Fruit fly (Drosophila melanogaster) whole organism, embryonic: ENCODE measurements around the gene SerRS-m.

ENCODE experiments used
- B-H2 ChIP-seq: fragments of 200-800 bp; sonication (Bioruptor generic); optimal IDR thresholded peaks from 2 replicates; lab custom pipeline; 2018; ENCODE audit warnings: missing biosample characterization, mild to moderate bottlenecking, missing genetic modification characterization
- CG10147 ChIP-seq: fragments of 200-800 bp; sonication (Bioruptor generic); optimal IDR thresholded peaks from 2 replicates; lab custom pipeline; 2019; ENCODE audit warnings: missing biosample characterization, mild to moderate bottlenecking, missing genetic modification characterization, moderate library complexity
- CG1024 ChIP-seq: fragments of 200-800 bp; sonication (Bioruptor generic); IDR thresholded peaks from 2 replicates; pipeline ENCODE4 v1.3.6; 2022; ENCODE audit warnings: missing biosample characterization, missing genetic modification characterization
- CG11456 ChIP-seq: fragments of 200-800 bp; sonication (Bioruptor generic); IDR thresholded peaks from 3 replicates; pipeline ENCODE4 v1.3.6; 2022; ENCODE audit warnings: missing biosample characterization, missing genetic modification characterization
- CG11560 ChIP-seq: fragments of 200-800 bp; sonication (Bioruptor generic); IDR thresholded peaks from 3 replicates; pipeline ENCODE4 v1.3.6; 2022; ENCODE audit warnings: missing biosample characterization, missing genetic modification characterization
- CG11696 ChIP-seq: fragments of 200-800 bp; sonication (Bioruptor generic); IDR thresholded peaks from 2 replicates; pipeline ENCODE4 v1.3.6; 2022; ENCODE audit warnings: missing biosample characterization, missing genetic modification characterization
- CG16813 ChIP-seq: fragments of 200-800 bp; sonication (Bioruptor generic); IDR thresholded peaks from 3 replicates; pipeline ENCODE4 v1.3.6; 2022; ENCODE audit warnings: missing biosample characterization, missing genetic modification characterization; ENCODE audit not compliant: partially characterized antibody
- CG17361 ChIP-seq: fragments of 200-800 bp; sonication (Bioruptor generic); IDR thresholded peaks from 3 replicates; pipeline ENCODE4 v1.3.6; 2022; ENCODE audit warnings: missing biosample characterization, missing genetic modification characterization
- CG18599 ChIP-seq: fragments of 200-800 bp; sonication (Bioruptor generic); optimal IDR thresholded peaks from 3 replicates; lab custom pipeline; 2017; ENCODE audit warnings: missing biosample characterization, missing genetic modification characterization, mild to moderate bottlenecking, moderate library complexity, missing genetic modification reagents
- CG2129 ChIP-seq: fragments of 200-800 bp; sonication (Bioruptor generic); IDR thresholded peaks from 2 replicates; pipeline ENCODE4 v1.3.6; 2022; ENCODE audit warnings: missing biosample characterization, missing genetic modification characterization; ENCODE audit not compliant: partially characterized antibody
- CG31365 ChIP-seq: fragments of 200-800 bp; sonication (Bioruptor generic); optimal IDR thresholded peaks from 2 replicates; lab custom pipeline; 2018; ENCODE audit warnings: missing biosample characterization, mild to moderate bottlenecking, missing genetic modification characterization
- CG32772 ChIP-seq: fragments of 200-800 bp; sonication (Bioruptor generic); IDR thresholded peaks from 2 replicates; pipeline ENCODE4 v1.3.6; 2022; ENCODE audit warnings: missing biosample characterization, missing genetic modification characterization
- CG7745 ChIP-seq: fragments of 200-800 bp; sonication (Bioruptor generic); optimal IDR thresholded peaks from 2 replicates; lab custom pipeline; 2018; ENCODE audit warnings: missing biosample characterization, mild to moderate bottlenecking, missing genetic modification characterization, moderate library complexity
- CG7963 ChIP-seq: fragments of 200-800 bp; sonication (Bioruptor generic); IDR thresholded peaks from 3 replicates; pipeline ENCODE4 v1.3.6; 2022; ENCODE audit warnings: missing biosample characterization, missing genetic modification characterization; ENCODE audit not compliant: partially characterized antibody
- CG8478 ChIP-seq: fragments of >200 bp; optimal IDR thresholded peaks from 2 replicates; lab custom pipeline; 2018
- CG8924 ChIP-seq: fragments of 200-800 bp; optimal IDR thresholded peaks from 3 replicates; lab custom pipeline; 2019; ENCODE audit warnings: missing biosample characterization, mild to moderate bottlenecking, missing genetic modification characterization, moderate library complexity
- CG9932 ChIP-seq: fragments of 200-800 bp; sonication (Bioruptor generic); IDR thresholded peaks from 2 replicates; pipeline ENCODE4 v1.3.6; 2022; ENCODE audit warnings: missing biosample characterization, missing genetic modification characterization
- CTCF ChIP-seq: fragments of 200-800 bp; sonication (Bioruptor generic); optimal IDR thresholded peaks from 2 replicates; lab custom pipeline; 2017; ENCODE audit warnings: missing biosample characterization, mild to moderate bottlenecking, missing genetic modification characterization, moderate library complexity
- Dll ChIP-seq: fragments of 200-800 bp; sonication (Bioruptor generic); IDR thresholded peaks from 4 replicates; pipeline ENCODE4 v1.3.6; 2022; ENCODE audit warnings: missing biosample characterization, missing genetic modification characterization; ENCODE audit not compliant: partially characterized antibody
- E2f2 ChIP-seq: fragments of 200-800 bp; sonication (Bioruptor generic); IDR thresholded peaks from 2 replicates; pipeline ENCODE4 v1.3.6; 2022; ENCODE audit warnings: missing biosample characterization, missing genetic modification characterization
- Gug ChIP-seq: fragments of 200-800 bp; sonication (Bioruptor generic); IDR thresholded peaks from 4 replicates; pipeline ENCODE4 v1.3.6; 2022; ENCODE audit warnings: missing biosample characterization, missing genetic modification characterization
- HLH3B ChIP-seq: fragments of 200-800 bp; sonication (Bioruptor generic); IDR thresholded peaks from 2 replicates; pipeline ENCODE4 v1.3.6; 2022; ENCODE audit warnings: missing biosample characterization, missing genetic modification characterization
- HLHmδ ChIP-seq: fragments of 200-800 bp; sonication (Bioruptor generic); optimal IDR thresholded peaks from 2 replicates; lab custom pipeline; 2018; ENCODE audit warnings: missing biosample characterization, mild to moderate bottlenecking, missing genetic modification characterization, moderate library complexity
- Hmr ChIP-seq: fragments of 200-800 bp; sonication (Bioruptor generic); optimal IDR thresholded peaks from 3 replicates; lab custom pipeline; 2017; ENCODE audit warnings: mild to moderate bottlenecking, missing biosample characterization, missing genetic modification reagents, missing genetic modification characterization
- Kr ChIP-seq: fragments of 200-800 bp; sonication (Bioruptor generic); optimal IDR thresholded peaks from 2 replicates; lab custom pipeline; 2017; ENCODE audit warnings: missing biosample characterization, mild to moderate bottlenecking, missing genetic modification characterization
- Lhr ChIP-seq: fragments of 200-800 bp; sonication (Bioruptor generic); optimal IDR thresholded peaks from 3 replicates; lab custom pipeline; 2017; ENCODE audit warnings: mild to moderate bottlenecking, missing biosample characterization, missing genetic modification reagents, missing genetic modification characterization
- MTF-1 ChIP-seq: fragments of 200-800 bp; sonication (Bioruptor generic); optimal IDR thresholded peaks from 2 replicates; lab custom pipeline; 2018; ENCODE audit warnings: missing biosample characterization, mild to moderate bottlenecking, missing genetic modification characterization, borderline replicate concordance
- NC2β ChIP-seq: fragments of 200-800 bp; sonication (Bioruptor generic); optimal IDR thresholded peaks from 2 replicates; lab custom pipeline; 2016; ENCODE audit warnings: missing biosample characterization, missing genetic modification characterization
- Rfx ChIP-seq: fragments of 200-800 bp; sonication (Bioruptor generic); IDR thresholded peaks from 2 replicates; pipeline ENCODE4 v1.3.6; 2022; ENCODE audit warnings: missing biosample characterization, missing genetic modification characterization
- Sry-β ChIP-seq: fragments of 200-800 bp; sonication (Bioruptor generic); optimal IDR thresholded peaks from 2 replicates; lab custom pipeline; 2018; ENCODE audit warnings: missing biosample characterization, mild to moderate bottlenecking, missing genetic modification characterization, moderate library complexity
- Stat92E ChIP-seq, 3 experiments: fragments of >200 bp in 2 of 3; fragments of 200-800 bp in 1 of 3; sonication (Bioruptor generic) in 1 of 3; optimal IDR thresholded peaks; 2 replicates each; lab custom pipeline; 2017 to 2019; ENCODE audit warnings: missing biosample characterization in 3 of 3, missing genetic modification characterization in 3 of 3, mild to moderate bottlenecking in 1 of 3, moderate library complexity in 1 of 3
- al ChIP-seq: fragments of 200-800 bp; sonication (Bioruptor generic); IDR thresholded peaks from 2 replicates; pipeline ENCODE4 v1.3.6; 2022; ENCODE audit warnings: missing biosample characterization, missing genetic modification characterization
- aop ChIP-seq: fragments of 200-800 bp; sonication (Bioruptor generic); IDR thresholded peaks from 2 replicates; pipeline ENCODE4 v1.3.6; 2022; ENCODE audit warnings: missing biosample characterization, missing genetic modification characterization
- ara ChIP-seq: fragments of 200-800 bp; sonication (Bioruptor generic); IDR thresholded peaks from 2 replicates; pipeline ENCODE4 v1.3.6; 2022; ENCODE audit warnings: missing biosample characterization, missing genetic modification characterization
- ase ChIP-seq: fragments of 200-800 bp; sonication (Bioruptor generic); IDR thresholded peaks from 3 replicates; pipeline ENCODE4 v1.3.6; 2022; ENCODE audit warnings: missing biosample characterization, missing genetic modification characterization
- bab2 ChIP-seq: fragments of 200-800 bp; sonication (Bioruptor generic); optimal IDR thresholded peaks from 2 replicates; lab custom pipeline; 2016; ENCODE audit warnings: missing biosample characterization, missing genetic modification characterization
- ems ChIP-seq: fragments of 200-800 bp; sonication (Bioruptor generic); optimal IDR thresholded peaks from 3 replicates; lab custom pipeline; 2016; ENCODE audit warnings: missing biosample characterization, missing genetic modification characterization
- gcm2 ChIP-seq: fragments of 200-800 bp; sonication (Bioruptor generic); optimal IDR thresholded peaks from 2 replicates; lab custom pipeline; 2016; ENCODE audit warnings: missing biosample characterization, missing genetic modification characterization
- grau ChIP-seq: fragments of 200-800 bp; optimal IDR thresholded peaks from 3 replicates; lab custom pipeline; 2019; ENCODE audit warnings: missing biosample characterization, mild to moderate bottlenecking, missing genetic modification characterization, moderate library complexity
- inv ChIP-seq: fragments of 200-800 bp; sonication (Bioruptor generic); IDR thresholded peaks from 2 replicates; pipeline ENCODE4 v1.3.6; 2022; ENCODE audit warnings: missing biosample characterization, missing genetic modification characterization; ENCODE audit not compliant: partially characterized antibody
- jing ChIP-seq: fragments of 200-800 bp; sonication (Bioruptor generic); optimal IDR thresholded peaks from 2 replicates; lab custom pipeline; 2018; ENCODE audit warnings: missing biosample characterization, mild to moderate bottlenecking, missing genetic modification characterization
- mam ChIP-seq: fragments of 200-800 bp; sonication (Bioruptor generic); optimal IDR thresholded peaks from 3 replicates; lab custom pipeline; 2016; ENCODE audit warnings: missing biosample characterization, missing genetic modification characterization
- onecut ChIP-seq: fragments of 200-800 bp; sonication (Bioruptor generic); IDR thresholded peaks from 2 replicates; pipeline ENCODE4 v1.3.6; 2022; ENCODE audit warnings: missing biosample characterization, missing genetic modification characterization
- pan ChIP-seq, 4 experiments: fragments of >200 bp in 3 of 4; fragments of 200-800 bp in 1 of 4; sonication (Bioruptor generic) in 1 of 4; optimal IDR thresholded peaks in 3 of 4; IDR thresholded peaks in 1 of 4; 2 replicates each; pipeline versions ENCODE4 v1.3.6 to Lab custom; 2017 to 2022; ENCODE audit warnings: missing biosample characterization in 2 of 4, missing genetic modification characterization in 2 of 4, mixed read lengths in 1 of 4
- psq ChIP-seq: fragments of 200-800 bp; sonication (Bioruptor generic); optimal IDR thresholded peaks from 2 replicates; lab custom pipeline; 2017; ENCODE audit warnings: missing biosample characterization, missing genetic modification characterization
- row ChIP-seq: fragments of 200-800 bp; sonication (Bioruptor generic); IDR thresholded peaks from 3 replicates; pipeline ENCODE4 v1.3.6; 2022; ENCODE audit warnings: missing biosample characterization, missing genetic modification characterization
- sens ChIP-seq: fragments of 200-800 bp; sonication (Bioruptor generic); peaks from one replicate; lab custom pipeline; 2016; ENCODE audit warnings: missing biosample characterization, missing genetic modification characterization
- trh ChIP-seq: fragments of 200-800 bp; sonication (Bioruptor generic); optimal IDR thresholded peaks from 2 replicates; lab custom pipeline; 2016; ENCODE audit warnings: missing biosample characterization, missing genetic modification characterization
- vnd ChIP-seq: fragments of 200-800 bp; sonication (Bioruptor generic); IDR thresholded peaks from 3 replicates; pipeline ENCODE4 v1.3.6; 2022; ENCODE audit warnings: missing biosample characterization, missing genetic modification characterization; ENCODE audit not compliant: partially characterized antibody

The SerRS-m gene

DNA sequence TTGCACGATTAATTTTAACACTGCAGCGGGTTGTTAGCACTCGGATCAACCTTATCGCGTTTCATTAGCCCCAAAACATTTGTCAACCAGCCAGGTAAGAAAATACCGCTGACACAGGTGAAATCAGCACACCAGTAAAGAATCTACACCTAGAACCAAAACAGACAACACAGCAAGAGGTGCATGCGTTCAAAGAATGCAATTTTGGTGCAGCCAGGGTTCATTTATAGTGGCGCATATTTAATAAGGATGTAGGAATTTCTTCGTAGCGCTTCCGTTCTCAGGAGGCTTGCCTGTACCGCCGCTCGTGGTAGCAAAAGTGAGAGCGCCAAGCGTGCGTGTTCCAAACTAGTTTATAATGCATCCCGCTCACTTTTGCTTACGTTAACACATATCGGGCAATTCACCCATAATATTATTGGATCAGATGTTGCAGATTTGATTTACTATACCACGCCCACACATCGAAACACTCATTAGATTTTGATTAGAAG is 2.0 kb downstream of the SerRS-m start (continued):
- TF ChIP-seq B-H2 (GFP tag; lab: Kevin White, UChicago) = no peak
- TF ChIP-seq CG11696 = no peak
- TF ChIP-seq CG7745 (tag; lab: Kevin White, UChicago) = no peak
- no peak for TF ChIP-seq NC2β (GFP tag; lab: Kevin White, UChicago)
- TF ChIP-seq jing (GFP tag; lab: Kevin White, UChicago) = no peak
- TF ChIP-seq CG8924 (tag; lab: Kevin White, UChicago) = no peak
- TF ChIP-seq inv (GFP tag; lab: Robert Waterston, UW) = no peak
- TF ChIP-seq sens = peak; percentile 63
- no peak for TF ChIP-seq CG18599 (GFP tag; lab: Kevin White, UChicago)
- TF ChIP-seq HLH3B = 0 out of 2 replicates have a peak, but pooled peaks have one; percentile 22
- TF ChIP-seq CG11456 = peak; percentile 56; the same call in 2 of the 3 replicates
- no peak for TF ChIP-seq vnd (GFP tag; lab: Robert Waterston, UW)
- no peak for TF ChIP-seq CG7963
- no peak for TF ChIP-seq onecut
- TF ChIP-seq CG8478 (lab: Kevin White, UChicago) = no peak
- TF ChIP-seq Kr (GFP tag; lab: Kevin White, UChicago) = no peak
- no peak for TF ChIP-seq ems (GFP tag; lab: Kevin White, UChicago)
- TF ChIP-seq CG16813 (GFP tag; lab: Robert Waterston, UW) = 0 out of 3 replicates have a peak, but pooled peaks have one; percentile 21
- no peak for TF ChIP-seq psq (GFP tag; lab: Kevin White, UChicago)
- TF ChIP-seq CG1024 (GFP tag; lab: Robert Waterston, UW) = no peak
- no peak for TF ChIP-seq CG17361 (GFP tag; lab: Robert Waterston, UW)
- TF ChIP-seq ase (GFP tag; lab: Robert Waterston, UW) = no peak
- no peak for TF ChIP-seq HLHmδ (GFP tag; lab: Kevin White, UChicago)
- peak; percentile 12; the same call in 1 of the 3 replicates for TF ChIP-seq row (GFP tag; lab: Robert Waterston, UW)
- no peak for TF ChIP-seq pan (optimal IDR thresholded peaks at IDR 0.05; lab: Kevin White, UChicago)
- TF ChIP-seq pan (GFP tag; optimal IDR thresholded peaks at IDR 0.05 in 1 of 2, IDR thresholded peaks at IDR 0.05 in 1 of 2) = peak in 1 of 2 experiments; percentile 34
- no peak for TF ChIP-seq Sry-β (GFP tag; lab: Kevin White, UChicago)
- no peak for TF ChIP-seq Dll
- peak; percentile 9; the same call in 2 of the 4 replicates for TF ChIP-seq Gug (GFP tag; lab: Robert Waterston, UW)
- TF ChIP-seq E2f2 = peak; percentile 30; the same call in 1 of the 2 replicates
- no peak for TF ChIP-seq aop (GFP tag; lab: Robert Waterston, UW)
- TF ChIP-seq ara (GFP tag; lab: Robert Waterston, UW) = peak; percentile 22; the same call in 1 of the 2 replicates
- no peak for TF ChIP-seq Hmr (GFP tag; lab: Kevin White, UChicago)
- peak; percentile 93 for TF ChIP-seq grau
- TF ChIP-seq Stat92E (GFP tag; optimal IDR thresholded peaks at IDR 0.05; lab: Kevin White, UChicago) = no peak
- no peak for TF ChIP-seq CG31365
- no peak for TF ChIP-seq gcm2 (GFP tag; lab: Kevin White, UChicago)
- TF ChIP-seq mam (GFP tag; lab: Kevin White, UChicago) = no peak
- no peak for TF ChIP-seq Lhr
- TF ChIP-seq trh (GFP tag; lab: Kevin White, UChicago) = no peak
- TF ChIP-seq MTF-1 (GFP tag; lab: Kevin White, UChicago) = no peak
- TF ChIP-seq bab2 (GFP tag; lab: Kevin White, UChicago) = no peak
- TF ChIP-seq CG2129 (GFP tag; lab: Robert Waterston, UW) = no peak
- no peak for TF ChIP-seq CTCF (GFP tag; lab: Kevin White, UChicago)
- TF ChIP-seq al = 0 out of 2 replicates have a peak, but pooled peaks have one; percentile 7
- TF ChIP-seq CG11560 (tag; lab: Robert Waterston, UW) = no peak
- TF ChIP-seq CG32772 (GFP tag; lab: Robert Waterston, UW) = no peak
- peak; percentile 25; the same call in 1 of the 2 replicates for TF ChIP-seq Rfx (GFP tag; lab: Robert Waterston, UW)
- TF ChIP-seq CG9932 (GFP tag; lab: Robert Waterston, UW) = no peak
- no peak for TF ChIP-seq CG10147 (GFP tag; lab: Kevin White, UChicago)
- TF ChIP-seq, all 482 proteins: peak for 39
